Worm (Caenorhabditis elegans) whole organism, mixed stage, embryonic: ENCODE data around the gene F01F1.3.

Experiments used
- ceh-43 ChIP-seq: fragments of 200-800 bp; sonication (Bioruptor generic); optimal IDR thresholded peaks from 2 replicates; lab custom pipeline; 2018; ENCODE audit warnings: mild to moderate bottlenecking, missing genetic modification characterization, moderate library complexity, missing compliant biosample characterization
- ceh-83 ChIP-seq: fragments of 200-800 bp; sonication (Bioruptor generic); optimal IDR thresholded peaks from 2 replicates; lab custom pipeline; 2018; ENCODE audit warnings: mild to moderate bottlenecking, missing genetic modification characterization, missing compliant biosample characterization
- drap-1 ChIP-seq: fragments of 200-800 bp; sonication (Bioruptor generic); optimal IDR thresholded peaks from 3 replicates; lab custom pipeline; 2018; ENCODE audit warnings: mild to moderate bottlenecking, missing genetic modification characterization, missing compliant biosample characterization
- elt-3 ChIP-seq: fragments of 150-350 bp; optimal IDR thresholded peaks from 2 replicates; lab custom pipeline; 2014; ENCODE audit warnings: missing biosample characterization, missing genetic modification characterization
- flh-1 ChIP-seq: fragments of 200-800 bp; sonication (Bioruptor generic); optimal IDR thresholded peaks from 2 replicates; lab custom pipeline; 2018; ENCODE audit warnings: mild to moderate bottlenecking, missing genetic modification characterization, moderate library complexity, missing compliant biosample characterization
- ham-2 ChIP-seq: fragments of 200-800 bp; sonication (Bioruptor generic); optimal IDR thresholded peaks from 2 replicates; lab custom pipeline; 2018; ENCODE audit warnings: mild to moderate bottlenecking, missing genetic modification characterization, missing compliant biosample characterization
- lin-32 ChIP-seq: fragments of 200-800 bp; sonication (Bioruptor generic); optimal IDR thresholded peaks from 2 replicates; lab custom pipeline; 2018; ENCODE audit warnings: mild to moderate bottlenecking, missing genetic modification characterization, missing compliant biosample characterization
- lsy-2 ChIP-seq: fragments of 150-350 bp; optimal IDR thresholded peaks from 2 replicates; lab custom pipeline; 2014; ENCODE audit warnings: missing biosample characterization, missing genetic modification characterization
- nhr-12 ChIP-seq: fragments of 150-350 bp; optimal IDR thresholded peaks from 2 replicates; lab custom pipeline; 2014; ENCODE audit warnings: missing biosample characterization, missing genetic modification characterization
- nhr-2 ChIP-seq: fragments of 150-350 bp; optimal IDR thresholded peaks from 2 replicates; lab custom pipeline; 2014; ENCODE audit warnings: missing biosample characterization, missing genetic modification characterization
- nhr-237 ChIP-seq: fragments of 150-350 bp; optimal IDR thresholded peaks from 2 replicates; lab custom pipeline; 2014; ENCODE audit warnings: missing biosample characterization, missing genetic modification characterization
- nhr-28 ChIP-seq: fragments of 150-350 bp; optimal IDR thresholded peaks from 2 replicates; lab custom pipeline; 2014; ENCODE audit warnings: missing biosample characterization, missing genetic modification characterization
- nhr-76 ChIP-seq: sonication (generic microtip); optimal IDR thresholded peaks from 2 replicates; lab custom pipeline; 2017; ENCODE audit warnings: missing biosample characterization, missing genetic modification characterization
- pha-4 ChIP-seq: fragments of 150-350 bp; optimal IDR thresholded peaks from 2 replicates; lab custom pipeline; 2018; ENCODE audit warnings: missing biosample characterization, missing genetic modification reagents, missing genetic modification characterization
- tbx-8 ChIP-seq: fragments of 200-800 bp; sonication (Bioruptor generic); optimal IDR thresholded peaks from 2 replicates; lab custom pipeline; 2018; ENCODE audit warnings: mild to moderate bottlenecking, missing genetic modification characterization, moderate library complexity, missing compliant biosample characterization
- unc-120 ChIP-seq: sonication (generic microtip); optimal IDR thresholded peaks from 2 replicates; lab custom pipeline; 2017; ENCODE audit warnings: missing genetic modification characterization, missing compliant biosample characterization; ENCODE audit not compliant: poor library complexity, severe bottlenecking
- unc-39 ChIP-seq: fragments of 150-350 bp; optimal IDR thresholded peaks from 2 replicates; lab custom pipeline; 2014; ENCODE audit warnings: missing biosample characterization, missing genetic modification characterization
- ztf-11 ChIP-seq: fragments of 150-350 bp; optimal IDR thresholded peaks from 2 replicates; lab custom pipeline; 2014; ENCODE audit warnings: missing biosample characterization, missing genetic modification characterization

Gene F01F1.3

DNA sequence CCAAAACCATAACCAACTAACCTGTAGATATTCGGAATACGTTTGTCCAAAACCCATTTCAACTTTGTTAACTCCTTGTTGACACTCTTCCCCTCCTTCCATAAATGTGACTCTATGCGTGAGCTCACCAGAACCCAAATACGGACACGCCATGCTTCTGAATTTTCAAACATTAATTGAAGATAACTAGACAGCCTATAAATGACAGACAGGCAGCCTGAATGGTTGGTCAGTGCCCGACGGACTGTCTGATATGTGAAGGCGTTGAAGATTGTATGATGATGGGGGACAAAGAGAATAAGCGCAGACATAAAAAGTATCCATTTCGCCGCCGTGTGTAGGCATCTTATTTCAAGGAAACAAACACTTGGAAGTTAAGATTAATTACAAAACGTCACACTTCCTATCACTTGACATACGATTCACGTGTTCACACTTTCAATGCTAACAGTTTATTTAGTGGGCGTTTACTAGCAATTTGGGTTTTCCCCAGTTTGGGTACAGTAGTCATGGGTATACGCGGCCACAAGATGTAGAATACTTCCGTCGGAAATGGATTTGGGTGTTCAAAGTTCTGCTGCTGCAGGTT lies 48.2 kb downstream of the F01F1.3 start, which contains the start of the genes tdo-2 and C28H8.2:
tdo-2 (minus strand) TSS at position 157 of the 589 bp plus-strand sequence.
C28H8.2 (plus strand) TSS at position 524 of the 589 bp plus-strand sequence.
- no peak for TF ChIP-seq pha-4 (tag; lab: Kevin White, UChicago)
- no peak for TF ChIP-seq tbx-8 (GFP tag; lab: Kevin White, UChicago)
- TF ChIP-seq nhr-28 (tag; lab: Kevin White, UChicago): no peak
- TF ChIP-seq nhr-237: no peak

DNA sequence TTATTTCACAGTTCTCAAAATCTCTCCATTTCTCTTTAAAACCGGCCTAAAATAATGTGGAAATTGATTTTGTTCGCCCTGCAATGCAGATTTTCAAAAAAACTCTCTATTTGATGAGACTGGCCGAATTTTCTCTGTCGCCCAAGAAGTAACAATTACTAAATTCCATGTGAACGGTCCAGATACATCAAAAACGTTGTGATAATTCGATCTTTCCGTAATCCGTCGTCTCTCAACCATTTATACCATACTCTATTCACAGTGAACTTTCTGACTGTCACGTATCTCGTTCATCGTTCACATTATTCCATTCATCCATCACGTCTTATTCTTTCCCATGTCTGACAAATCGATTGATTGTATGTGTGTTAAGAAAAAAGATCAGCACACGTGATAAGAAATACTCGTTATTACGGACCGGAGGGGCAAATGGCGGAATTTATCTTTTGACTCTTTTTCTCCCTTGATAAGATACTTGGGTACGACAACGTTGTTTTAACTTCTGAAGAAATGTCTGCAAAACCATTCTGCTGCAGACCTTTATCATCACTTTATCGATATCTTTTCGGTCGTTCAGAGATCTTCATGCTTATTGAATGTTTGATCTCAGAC lies 49.4 kb downstream of the F01F1.3 start:
- no peak for TF ChIP-seq nhr-2 (tag; lab: Kevin White, UChicago)
- TF ChIP-seq pha-4 (tag; lab: Kevin White, UChicago): no peak
- no peak for TF ChIP-seq ceh-43 (GFP tag; lab: Kevin White, UChicago)

DNA sequence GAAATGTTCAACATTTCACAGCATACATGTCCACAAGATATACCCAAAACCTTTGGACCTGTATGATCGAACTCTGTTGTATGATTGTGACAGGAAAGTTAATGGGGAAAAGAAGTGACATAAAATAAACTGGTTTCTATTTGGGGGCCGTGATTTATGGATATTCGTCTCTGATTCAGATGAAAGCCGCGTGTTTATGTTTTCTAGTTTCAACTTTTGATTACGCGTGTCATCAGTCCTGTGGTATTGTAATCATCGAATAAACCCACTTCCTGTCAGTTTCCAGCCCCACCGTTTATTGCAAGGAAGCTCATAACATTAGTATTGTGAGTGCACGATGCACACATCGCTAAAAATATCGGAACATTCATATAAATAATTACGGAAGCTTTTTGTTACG lies 50.5 kb downstream of the F01F1.3 start:
- TF ChIP-seq ham-2: no peak
- TF ChIP-seq unc-120 (tag; lab: Kevin White, UChicago): no peak
- no peak for TF ChIP-seq flh-1 (GFP tag; lab: Kevin White, UChicago)
- TF ChIP-seq drap-1: no peak
- no peak for TF ChIP-seq nhr-12 (tag; lab: Kevin White, UChicago)
- TF ChIP-seq nhr-76 (tag; lab: Kevin White, UChicago): no peak
- TF ChIP-seq lsy-2: no peak
- no peak for TF ChIP-seq ztf-11
- no peak for TF ChIP-seq ceh-83 (GFP tag; lab: Kevin White, UChicago)
- TF ChIP-seq lin-32: no peak
- TF ChIP-seq tbx-8 (GFP tag; lab: Kevin White, UChicago): no peak
- TF ChIP-seq unc-39 (tag; lab: Kevin White, UChicago): no peak
- TF ChIP-seq elt-3 (tag; lab: Kevin White, UChicago): no peak
